Fruit fly (Drosophila melanogaster): ENCODE measurements around the gene alphaTub85E.

Gene alphaTub85E

dm6 chr3R:9701148-9701703 lies 31.8 kb downstream of the alphaTub85E start (continued):
- TF ChIP-seq Hr3 (GFP tag; optimal IDR thresholded peaks at IDR 0.05) (no peak), CG7839 (tag; optimal IDR thresholded peaks at IDR 0.05) (no peak), pan (optimal IDR thresholded peaks at IDR 0.05) (no peak), pan (GFP tag; optimal IDR thresholded peaks at IDR 0.05 in 1 of 2, IDR thresholded peaks at IDR 0.05 in 1 of 2) (no peak), unpg (GFP tag; optimal IDR thresholded peaks at IDR 0.05) (peak; percentile 35), CG11696 (GFP tag; IDR thresholded peaks at IDR 0.05) (no peak), CG10565 (GFP tag; optimal IDR thresholded peaks at IDR 0.05) (no peak), Dll (GFP tag; IDR thresholded peaks at IDR 0.05; ENCODE audit: partially characterized antibody) (no peak), CG17361 (GFP tag; IDR thresholded peaks at IDR 0.05) (no peak), CG15514 (GFP tag; optimal IDR thresholded peaks at IDR 0.05) (peak; percentile 30), CG11560 (tag; IDR thresholded peaks at IDR 0.05) (no peak), Hr51 (GFP tag; optimal IDR thresholded peaks at IDR 0.05) (peak in 1 of 2 experiments; percentile 23), NK7.1 (GFP tag; optimal IDR thresholded peaks at IDR 0.05) (no peak), CG7745 (tag; optimal IDR thresholded peaks at IDR 0.05) (no peak), jumu (GFP tag; optimal IDR thresholded peaks at IDR 0.05) (no peak), CG10959 (GFP tag; IDR thresholded peaks at IDR 0.05) (no peak), Sry-δ (GFP tag; optimal IDR thresholded peaks at IDR 0.05) (no peak), CG10209 (GFP tag; optimal IDR thresholded peaks at IDR 0.05) (peak; percentile 34), CG18011 (GFP tag; optimal IDR thresholded peaks at IDR 0.05) (no peak), CG12744 (GFP tag; optimal IDR thresholded peaks at IDR 0.05) (no peak), Fer2 (tag; optimal IDR thresholded peaks at IDR 0.05) (no peak), gem (tag; optimal IDR thresholded peaks at IDR 0.05) (peak; percentile 36), CG11247 (GFP tag; IDR thresholded peaks at IDR 0.05) (no peak), Tbp (GFP tag; optimal IDR thresholded peaks at IDR 0.05) (no peak), gfzf (GFP tag; optimal IDR thresholded peaks at IDR 0.05) (no peak), CG3995 (GFP tag; optimal IDR thresholded peaks at IDR 0.05) (no peak), sr (GFP tag; IDR thresholded peaks at IDR 0.05) (no peak), cwo (GFP tag; optimal IDR thresholded peaks at IDR 0.05) (peak; percentile 10), usp (GFP tag; optimal IDR thresholded peaks at IDR 0.05) (no peak), odd (GFP tag; optimal IDR thresholded peaks at IDR 0.05) (no peak), Rx (GFP tag; IDR thresholded peaks at IDR 0.05) (no peak), nau (GFP tag; optimal IDR thresholded peaks at IDR 0.05) (no peak), C15 (GFP tag; IDR thresholded peaks at IDR 0.05) (no peak), ase (GFP tag; IDR thresholded peaks at IDR 0.05) (no peak), CG31365 (tag; optimal IDR thresholded peaks at IDR 0.05) (peak; percentile 20), eyg (GFP tag; optimal IDR thresholded peaks at IDR 0.05) (peak; percentile 28), lab (GFP tag; optimal IDR thresholded peaks at IDR 0.05) (peak; percentile 57), dysf (GFP tag; IDR thresholded peaks at IDR 0.05) (no peak), CG15011 (GFP tag; optimal IDR thresholded peaks at IDR 0.05) (no peak), phol (tag; optimal IDR thresholded peaks at IDR 0.05) (no peak), CG2120 (GFP tag; optimal IDR thresholded peaks at IDR 0.05) (peak; percentile 38), vvl (GFP tag; IDR thresholded peaks at IDR 0.05) (no peak), Hmr (GFP tag; optimal IDR thresholded peaks at IDR 0.05) (peak; percentile 44), Hand (GFP tag; optimal IDR thresholded peaks at IDR 0.05) (no peak), Usf (GFP tag; optimal IDR thresholded peaks at IDR 0.05) (no peak), tap (tag; optimal IDR thresholded peaks at IDR 0.05) (no peak), croc (GFP tag; conservative IDR thresholded peaks at IDR 0.05) (no peak), da (GFP tag; optimal IDR thresholded peaks at IDR 0.05) (no peak), wek (GFP tag; optimal IDR thresholded peaks at IDR 0.05) (peak; percentile 55), Dek (tag; optimal IDR thresholded peaks at IDR 0.05) (peak; percentile 12), Antp (GFP tag; optimal IDR thresholded peaks at IDR 0.05) (no peak)

Measured in whole organism, embryonic.